Worm (Caenorhabditis elegans): Measurements from ENCODE around the gene fbxa-25.

DNA sequence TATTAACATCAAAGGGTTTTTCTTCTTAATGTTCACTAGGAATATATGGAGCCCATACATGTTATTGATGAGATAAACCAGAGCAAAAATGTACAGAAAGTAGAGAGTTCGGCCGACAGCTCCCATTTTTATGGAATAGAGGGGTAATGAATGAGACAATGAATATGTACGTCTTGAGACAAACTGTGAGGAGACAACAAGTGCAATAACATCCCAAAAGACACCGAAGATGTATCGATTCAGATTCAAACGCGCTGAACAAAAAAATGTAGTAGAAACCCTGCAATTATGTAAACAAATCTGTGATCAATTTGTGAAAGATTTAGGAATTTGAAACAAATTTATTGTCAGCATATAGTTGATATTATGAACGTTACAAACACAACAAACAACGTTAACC, 2.2 kb downstream of the fbxa-25 start:
- TF ChIP-seq ceh-18 (tag; optimal IDR thresholded peaks at IDR 0.05) (no peak), hlh-30 (tag; optimal IDR thresholded peaks at IDR 0.05; ENCODE audit: insufficient read depth) (no peak), ceh-31 (tag; optimal IDR thresholded peaks at IDR 0.05) (no peak), hlh-13 (GFP tag; optimal IDR thresholded peaks at IDR 0.05) (no peak), dve-1 (tag; optimal IDR thresholded peaks at IDR 0.05) (no peak), nhr-11 (tag; optimal IDR thresholded peaks at IDR 0.05) (no peak), ets-4 (tag; optimal IDR thresholded peaks at IDR 0.05) (no peak), ama-1 (optimal IDR thresholded peaks at IDR 0.05) (no peak), dmd-4 (tag; optimal IDR thresholded peaks at IDR 0.05; ENCODE audit: borderline replicate concordance) (no peak), elt-2 (tag; optimal IDR thresholded peaks at IDR 0.05) (no peak), npax-4 (tag; optimal IDR thresholded peaks at IDR 0.05) (no peak)
